Fruit fly (Drosophila melanogaster) whole organism, embryonic: ENCODE results near the gene CG3534.

Experiments used
- Atf6 ChIP-seq: fragments of 200-800 bp; sonication (Bioruptor generic); IDR thresholded peaks from 2 replicates; pipeline ENCODE4 v1.3.6; 2022; ENCODE audit warnings: missing biosample characterization, missing genetic modification characterization
- Blimp-1 ChIP-seq: fragments of 200-800 bp; sonication (Bioruptor generic); optimal IDR thresholded peaks from 3 replicates; lab custom pipeline; 2018; ENCODE audit warnings: missing biosample characterization, missing genetic modification characterization, mild to moderate bottlenecking, moderate library complexity, missing genetic modification reagents
- Bteb2 ChIP-seq: fragments of 200-800 bp; sonication (Bioruptor generic); optimal IDR thresholded peaks from 2 replicates; lab custom pipeline; 2016; ENCODE audit warnings: missing biosample characterization, missing genetic modification characterization
- C15 ChIP-seq: fragments of 200-800 bp; sonication (Bioruptor generic); IDR thresholded peaks from 3 replicates; pipeline ENCODE4 v1.3.6; 2022; ENCODE audit warnings: missing biosample characterization, missing genetic modification characterization
- CG10267 ChIP-seq: fragments of 200-800 bp; sonication (Bioruptor generic); optimal IDR thresholded peaks from 2 replicates; lab custom pipeline; 2018; ENCODE audit warnings: missing biosample characterization, mild to moderate bottlenecking, missing genetic modification characterization, moderate library complexity
- CG11093 ChIP-seq: fragments of 200-800 bp; sonication (Bioruptor generic); IDR thresholded peaks from 3 replicates; pipeline ENCODE4 v1.3.6; 2022; ENCODE audit warnings: missing biosample characterization, missing genetic modification characterization
- CG11560 ChIP-seq: fragments of 200-800 bp; sonication (Bioruptor generic); IDR thresholded peaks from 3 replicates; pipeline ENCODE4 v1.3.6; 2022; ENCODE audit warnings: missing biosample characterization, missing genetic modification characterization
- CG13894 ChIP-seq: fragments of 200-800 bp; sonication (Bioruptor generic); optimal IDR thresholded peaks from 3 replicates; lab custom pipeline; 2018; ENCODE audit warnings: missing biosample characterization, mild to moderate bottlenecking, missing genetic modification characterization, moderate library complexity
- CG14860 ChIP-seq: fragments of 200-800 bp; sonication (Bioruptor generic); IDR thresholded peaks from 3 replicates; pipeline ENCODE4 v1.3.6; 2022; ENCODE audit warnings: missing biosample characterization, missing genetic modification characterization; ENCODE audit not compliant: partially characterized antibody
- CG15601 ChIP-seq: fragments of 200-800 bp; sonication (Bioruptor generic); optimal IDR thresholded peaks from 3 replicates; lab custom pipeline; 2019; ENCODE audit warnings: missing biosample characterization, mild to moderate bottlenecking, missing genetic modification characterization, moderate library complexity
- CG2129 ChIP-seq: fragments of 200-800 bp; sonication (Bioruptor generic); IDR thresholded peaks from 2 replicates; pipeline ENCODE4 v1.3.6; 2022; ENCODE audit warnings: missing biosample characterization, missing genetic modification characterization; ENCODE audit not compliant: partially characterized antibody
- CG3065 ChIP-seq: fragments of 200-800 bp; sonication (Bioruptor generic); optimal IDR thresholded peaks from 2 replicates; lab custom pipeline; 2016; ENCODE audit warnings: missing biosample characterization, missing genetic modification characterization
- CG32532 ChIP-seq: fragments of 200-800 bp; sonication (Bioruptor generic); IDR thresholded peaks from 2 replicates; pipeline ENCODE4 v1.3.6; 2022; ENCODE audit warnings: missing biosample characterization, missing genetic modification characterization
- CG4820 ChIP-seq: fragments of 200-800 bp; sonication (Bioruptor generic); optimal IDR thresholded peaks from 3 replicates; lab custom pipeline; 2016; ENCODE audit warnings: missing biosample characterization, missing genetic modification characterization
- CG6683 ChIP-seq: fragments of 200-800 bp; sonication (Bioruptor generic); optimal IDR thresholded peaks from 2 replicates; lab custom pipeline; 2017; ENCODE audit warnings: missing biosample characterization, mild to moderate bottlenecking, missing genetic modification characterization, missing genetic modification reagents
- CG7963 ChIP-seq: fragments of 200-800 bp; sonication (Bioruptor generic); IDR thresholded peaks from 3 replicates; pipeline ENCODE4 v1.3.6; 2022; ENCODE audit warnings: missing biosample characterization, missing genetic modification characterization; ENCODE audit not compliant: partially characterized antibody
- CG9609 ChIP-seq: fragments of 200-800 bp; sonication (Bioruptor generic); optimal IDR thresholded peaks from 3 replicates; lab custom pipeline; 2016; ENCODE audit warnings: missing biosample characterization, missing genetic modification characterization
- CG9727 ChIP-seq: fragments of 200-800 bp; sonication (Bioruptor generic); optimal IDR thresholded peaks from 3 replicates; lab custom pipeline; 2017; ENCODE audit warnings: missing biosample characterization, mild to moderate bottlenecking, missing genetic modification characterization
- CG9797 ChIP-seq: fragments of 200-800 bp; sonication (Bioruptor generic); optimal IDR thresholded peaks from 3 replicates; lab custom pipeline; 2018; ENCODE audit warnings: missing biosample characterization, mild to moderate bottlenecking, missing genetic modification characterization
- Dbx ChIP-seq: fragments of 200-800 bp; sonication (Bioruptor generic); IDR thresholded peaks from 3 replicates; pipeline ENCODE4 v1.3.6; 2022; ENCODE audit warnings: missing biosample characterization, missing genetic modification characterization
- Dip2 ChIP-seq: fragments of 200-800 bp; sonication (Bioruptor generic); IDR thresholded peaks from 2 replicates; pipeline ENCODE4 v1.3.6; 2022; ENCODE audit warnings: missing biosample characterization, missing genetic modification characterization
- Eip74EF ChIP-seq, 2 experiments: fragments of 200-800 bp in 1 of 2; fragments of >200 bp in 1 of 2; sonication (Bioruptor generic) in 1 of 2; optimal IDR thresholded peaks; 2 replicates each; lab custom pipeline; 2017 to 2019; ENCODE audit warnings: missing biosample characterization in 2 of 2, missing genetic modification characterization in 2 of 2, mild to moderate bottlenecking in 1 of 2, moderate library complexity in 1 of 2
- Ets65A ChIP-seq: fragments of 200-800 bp; sonication (Bioruptor generic); peaks from one replicate; lab custom pipeline; 2016; ENCODE audit warnings: missing biosample characterization, missing genetic modification characterization
- Lhr ChIP-seq: fragments of 200-800 bp; sonication (Bioruptor generic); optimal IDR thresholded peaks from 3 replicates; lab custom pipeline; 2017; ENCODE audit warnings: mild to moderate bottlenecking, missing biosample characterization, missing genetic modification reagents, missing genetic modification characterization
- Stat92E ChIP-seq, 3 experiments: fragments of >200 bp in 2 of 3; fragments of 200-800 bp in 1 of 3; sonication (Bioruptor generic) in 1 of 3; optimal IDR thresholded peaks; 2 replicates each; lab custom pipeline; 2017 to 2019; ENCODE audit warnings: missing biosample characterization in 3 of 3, missing genetic modification characterization in 3 of 3, mild to moderate bottlenecking in 1 of 3, moderate library complexity in 1 of 3
- Tbp ChIP-seq: fragments of >200 bp; optimal IDR thresholded peaks from 2 replicates; lab custom pipeline; 2018; ENCODE audit warnings: missing biosample characterization, missing genetic modification characterization
- ac ChIP-seq: fragments of 200-800 bp; sonication (Bioruptor generic); optimal IDR thresholded peaks from 3 replicates; lab custom pipeline; 2017; ENCODE audit warnings: missing biosample characterization, mild to moderate bottlenecking, missing genetic modification characterization
- ato ChIP-seq: fragments of 200-800 bp; sonication (Bioruptor generic); IDR thresholded peaks from 2 replicates; pipeline ENCODE4 v1.3.6; 2022; ENCODE audit warnings: missing biosample characterization, missing genetic modification characterization; ENCODE audit not compliant: partially characterized antibody
- bab2 ChIP-seq: fragments of 200-800 bp; sonication (Bioruptor generic); optimal IDR thresholded peaks from 2 replicates; lab custom pipeline; 2016; ENCODE audit warnings: missing biosample characterization, missing genetic modification characterization
- btn ChIP-seq: fragments of 200-800 bp; sonication (Bioruptor generic); optimal IDR thresholded peaks from 2 replicates; lab custom pipeline; 2016; ENCODE audit warnings: missing biosample characterization, missing genetic modification characterization
- crol ChIP-seq: fragments of 200-800 bp; sonication (Bioruptor generic); IDR thresholded peaks from 2 replicates; pipeline ENCODE4 v1.3.6; 2022; ENCODE audit warnings: missing biosample characterization, missing genetic modification characterization
- cwo ChIP-seq: fragments of 200-800 bp; sonication (Bioruptor generic); optimal IDR thresholded peaks from 3 replicates; lab custom pipeline; 2017; ENCODE audit warnings: missing biosample characterization, missing genetic modification characterization, mild to moderate bottlenecking, moderate library complexity, missing genetic modification reagents
- disco-r ChIP-seq: fragments of 200-800 bp; sonication (Bioruptor generic); optimal IDR thresholded peaks from 2 replicates; lab custom pipeline; 2016; ENCODE audit warnings: missing biosample characterization, missing genetic modification characterization
- dysf ChIP-seq: fragments of 200-800 bp; sonication (Bioruptor generic); IDR thresholded peaks from 3 replicates; pipeline ENCODE4 v1.3.6; 2022; ENCODE audit warnings: missing biosample characterization, missing genetic modification characterization
- ewg ChIP-seq: fragments of 200-800 bp; sonication (Bioruptor generic); optimal IDR thresholded peaks from 3 replicates; lab custom pipeline; 2017; ENCODE audit warnings: mild to moderate bottlenecking, missing biosample characterization, missing genetic modification reagents, missing genetic modification characterization
- oc ChIP-seq: fragments of 200-800 bp; sonication (Bioruptor generic); optimal IDR thresholded peaks from 2 replicates; lab custom pipeline; 2018; ENCODE audit warnings: missing biosample characterization, mild to moderate bottlenecking, missing genetic modification characterization, moderate library complexity
- onecut ChIP-seq: fragments of 200-800 bp; sonication (Bioruptor generic); IDR thresholded peaks from 2 replicates; pipeline ENCODE4 v1.3.6; 2022; ENCODE audit warnings: missing biosample characterization, missing genetic modification characterization
- otp ChIP-seq: fragments of 200-800 bp; sonication (Bioruptor generic); IDR thresholded peaks from 3 replicates; pipeline ENCODE4, ENCODE4 v1.3.6; 2022; ENCODE audit warnings: missing biosample characterization, missing genetic modification characterization
- pan ChIP-seq, 4 experiments: fragments of >200 bp in 3 of 4; fragments of 200-800 bp in 1 of 4; sonication (Bioruptor generic) in 1 of 4; optimal IDR thresholded peaks in 3 of 4; IDR thresholded peaks in 1 of 4; 2 replicates each; pipeline versions ENCODE4 v1.3.6 to Lab custom; 2017 to 2022; ENCODE audit warnings: missing biosample characterization in 2 of 4, missing genetic modification characterization in 2 of 4, mixed read lengths in 1 of 4
- peb ChIP-seq: fragments of 200-800 bp; sonication (Bioruptor generic); IDR thresholded peaks from 2 replicates; pipeline ENCODE4 v1.3.6; 2022; ENCODE audit warnings: missing biosample characterization, missing genetic modification characterization
- pho ChIP-seq: fragments of 200-800 bp; sonication (Bioruptor generic); optimal IDR thresholded peaks from 2 replicates; lab custom pipeline; 2016; ENCODE audit warnings: missing biosample characterization, missing genetic modification characterization
- pros ChIP-seq: fragments of 200-800 bp; sonication (Bioruptor generic); optimal IDR thresholded peaks from 3 replicates; lab custom pipeline; 2019; ENCODE audit warnings: missing biosample characterization, mild to moderate bottlenecking, missing genetic modification characterization, moderate library complexity
- ssp ChIP-seq: fragments of 200-800 bp; sonication (Bioruptor generic); IDR thresholded peaks from 2 replicates; pipeline ENCODE4 v1.3.6; 2022; ENCODE audit warnings: missing biosample characterization, missing genetic modification characterization

The CG3534 gene

dm6 chr3R:17014276-17014675 is 18.0 kb downstream of the CG3534 start, which contains the start of gene Pxd:
Gene Pxd (plus strand): TSS chr3R:17014576.
- peak; percentile 8 for TF ChIP-seq ewg
- TF ChIP-seq ac (GFP tag; lab: Kevin White, UChicago), result no peak

- TF ChIP-seq onecut (GFP tag; lab: Robert Waterston, UW), result peak; percentile 37
- peak; percentile 64 for TF ChIP-seq Blimp-1 (GFP tag; lab: Kevin White, UChicago)
- TF ChIP-seq oc (tag; lab: Kevin White, UChicago), result peak; percentile 71
- no peak for TF ChIP-seq CG9727 (GFP tag; lab: Kevin White, UChicago)
Observed at dm6 chr3R:17016193-17016592, 19.9 kb downstream of the CG3534 start.

- TF ChIP-seq Ets65A (GFP tag; lab: Kevin White, UChicago), result peak; percentile 55
- no peak for TF ChIP-seq C15
Observed at dm6 chr3R:17018902-17019527, 22.8 kb downstream of the CG3534 start.

DNA sequence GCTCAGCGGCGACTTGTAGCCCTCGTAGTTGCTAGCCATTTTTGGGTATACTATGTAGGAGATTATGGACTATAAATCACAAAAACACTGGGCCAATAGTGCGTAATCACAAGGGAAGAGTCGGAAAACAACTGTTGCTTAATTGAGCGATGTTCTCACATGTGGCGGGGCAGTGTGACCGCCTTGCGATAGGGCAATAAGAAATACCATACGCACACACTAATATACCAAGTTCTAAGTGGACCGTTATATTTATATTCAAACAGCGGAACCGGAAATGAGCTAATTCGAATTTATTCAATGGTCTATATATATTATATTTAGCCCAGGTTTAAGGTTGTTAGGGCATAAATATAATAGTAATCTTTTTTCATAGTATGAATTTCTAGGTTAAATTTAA is 24.7 kb downstream of the CG3534 start, which contains the start of gene Adsl:
TSS of gene Adsl (minus strand) at position 165 of the 400 bp plus-strand sequence.
- no peak for TF ChIP-seq pho
- no peak for TF ChIP-seq bab2
- TF ChIP-seq ssp (GFP tag; lab: Robert Waterston, UW), result no peak
- TF ChIP-seq peb (GFP tag; lab: Robert Waterston, UW), result no peak
- TF ChIP-seq Dbx (GFP tag; lab: Robert Waterston, UW), result peak; percentile 35; the same call in 1 of the 3 replicates
- TF ChIP-seq ato (GFP tag; lab: Robert Waterston, UW), result peak; percentile 26; the same call in 1 of the 2 replicates
- no peak for TF ChIP-seq CG11560 (tag; lab: Robert Waterston, UW)
- TF ChIP-seq Atf6 (GFP tag; lab: Robert Waterston, UW), result no peak
- TF ChIP-seq CG14860, result no peak
- no peak for TF ChIP-seq disco-r
- peak; percentile 65 for TF ChIP-seq Lhr (GFP tag; lab: Kevin White, UChicago)
- no peak for TF ChIP-seq crol
- TF ChIP-seq CG13894 (tag; lab: Kevin White, UChicago), result no peak
- TF ChIP-seq CG9609, result peak; percentile 5
- TF ChIP-seq pros (GFP tag; lab: Kevin White, UChicago), result no peak
- TF ChIP-seq CG4820 (GFP tag; lab: Kevin White, UChicago), result peak; percentile 37
- no peak for TF ChIP-seq CG15601 (tag; lab: Kevin White, UChicago)
- TF ChIP-seq CG2129 (GFP tag; lab: Robert Waterston, UW), result no peak
- no peak for TF ChIP-seq CG3065 (GFP tag; lab: Kevin White, UChicago)
- peak; percentile 86 for TF ChIP-seq CG9797
- TF ChIP-seq Dip2 (GFP tag; lab: Robert Waterston, UW), result no peak
- TF ChIP-seq CG7963, result no peak
- no peak for TF ChIP-seq CG11093 (GFP tag; lab: Robert Waterston, UW)
- peak; percentile 77 for TF ChIP-seq CG10267 (tag; lab: Kevin White, UChicago)
- TF ChIP-seq CG32532 (GFP tag; lab: Robert Waterston, UW), result peak; percentile 51; the same call in 1 of the 2 replicates
- TF ChIP-seq Tbp (GFP tag; lab: Kevin White, UChicago), result no peak
- peak; percentile 37 for TF ChIP-seq cwo (GFP tag; lab: Kevin White, UChicago)
- no peak for TF ChIP-seq pan (optimal IDR thresholded peaks at IDR 0.05; lab: Kevin White, UChicago)
- peak in 1 of 2 experiments; percentile 65 for TF ChIP-seq pan (GFP tag; optimal IDR thresholded peaks at IDR 0.05 in 1 of 2, IDR thresholded peaks at IDR 0.05 in 1 of 2)
- no peak for TF ChIP-seq btn (GFP tag; lab: Kevin White, UChicago)
- TF ChIP-seq otp, result peak; percentile 68; the same call in 2 of the 3 replicates
- no peak for TF ChIP-seq CG6683 (GFP tag; lab: Kevin White, UChicago)
- TF ChIP-seq Stat92E (GFP tag; optimal IDR thresholded peaks at IDR 0.05; lab: Kevin White, UChicago), result no peak
- TF ChIP-seq dysf (GFP tag; lab: Robert Waterston, UW), result peak; percentile 17; the same call in 1 of the 3 replicates
- TF ChIP-seq Bteb2 (GFP tag; lab: Kevin White, UChicago), result no peak
- no peak for TF ChIP-seq Eip74EF (GFP tag; optimal IDR thresholded peaks at IDR 0.05; lab: Kevin White, UChicago)
